Fruit fly (Drosophila melanogaster): ENCODE data around the gene Usp12-46.

Gene Usp12-46

dm6 chr3R:22781412-22781811 is 30.7 kb downstream of the Usp12-46 start (continued):
- TF ChIP-seq CG31365 (tag; optimal IDR thresholded peaks at IDR 0.05) (no peak), CG12391 (tag; optimal IDR thresholded peaks at IDR 0.05) (no peak), CG9215 (GFP tag; IDR thresholded peaks at IDR 0.05) (no peak), Atf6 (GFP tag; IDR thresholded peaks at IDR 0.05) (peak; percentile 68; the same call in 1 of the 2 replicates), gcm2 (GFP tag; optimal IDR thresholded peaks at IDR 0.05) (no peak), gsb-n (tag; optimal IDR thresholded peaks at IDR 0.05) (no peak), CG10979 (tag; optimal IDR thresholded peaks at IDR 0.05) (no peak), Xrp1 (GFP tag; IDR thresholded peaks at IDR 0.05) (peak; percentile 32), Ets65A (GFP tag) (no peak), pum (GFP tag; optimal IDR thresholded peaks at IDR 0.05) (no peak), h (optimal IDR thresholded peaks at IDR 0.05) (no peak), onecut (GFP tag; IDR thresholded peaks at IDR 0.05) (peak; percentile 53), pzg (GFP tag; optimal IDR thresholded peaks at IDR 0.05) (no peak), stwl (tag; optimal IDR thresholded peaks at IDR 0.05) (no peak), ssp (GFP tag; IDR thresholded peaks at IDR 0.05) (no peak), Doc3 (GFP tag; IDR thresholded peaks at IDR 0.05; ENCODE audit: partially characterized antibody) (no peak), H2.0 (GFP tag; IDR thresholded peaks at IDR 0.05) (no peak), CG6175 (GFP tag; IDR thresholded peaks at IDR 0.05) (no peak), CG14860 (GFP tag; IDR thresholded peaks at IDR 0.05; ENCODE audit: partially characterized antibody) (no peak), Oli (tag; optimal IDR thresholded peaks at IDR 0.05) (no peak), esg (GFP tag; conservative IDR thresholded peaks at IDR 0.05) (no peak), HHEX (GFP tag; optimal IDR thresholded peaks at IDR 0.05) (no peak), slou (GFP tag; optimal IDR thresholded peaks at IDR 0.05) (no peak), gfzf (GFP tag; optimal IDR thresholded peaks at IDR 0.05) (no peak), stc (GFP tag; IDR thresholded peaks at IDR 0.05) (no peak), TFAM (GFP tag; optimal IDR thresholded peaks at IDR 0.05) (no peak), CG14014 (GFP tag; IDR thresholded peaks at IDR 0.05) (peak; percentile 53; the same call in 1 of the 2 replicates), Antp (GFP tag; optimal IDR thresholded peaks at IDR 0.05) (no peak), CG34376 (GFP tag; optimal IDR thresholded peaks at IDR 0.05) (no peak), CG31441 (GFP tag; IDR thresholded peaks at IDR 0.05) (0 out of 2 replicates have a peak, but pooled peaks have one; percentile 17), CG10321 (GFP tag; IDR thresholded peaks at IDR 0.05) (no peak), CG6654 (GFP tag; optimal IDR thresholded peaks at IDR 0.05) (no peak), CG8944 (GFP tag; optimal IDR thresholded peaks at IDR 0.05) (no peak), CG8281 (tag; optimal IDR thresholded peaks at IDR 0.05) (no peak), run (tag; optimal IDR thresholded peaks at IDR 0.05) (no peak), schlank (tag; optimal IDR thresholded peaks at IDR 0.05) (no peak), CG6272 (GFP tag; IDR thresholded peaks at IDR 0.05) (no peak), insv (GFP tag; optimal IDR thresholded peaks at IDR 0.05) (no peak), CG11247 (GFP tag; IDR thresholded peaks at IDR 0.05) (0 out of 2 replicates have a peak, but pooled peaks have one; percentile 11), Mrtf (GFP tag; IDR thresholded peaks at IDR 0.05) (no peak; the same call in 2 of the 3 replicates), dm (GFP tag; optimal IDR thresholded peaks at IDR 0.05) (no peak), CG11560 (tag; IDR thresholded peaks at IDR 0.05) (no peak), CG1647 (GFP tag; optimal IDR thresholded peaks at IDR 0.05) (no peak), ham (GFP tag; IDR thresholded peaks at IDR 0.05) (no peak), al (GFP tag; IDR thresholded peaks at IDR 0.05) (no peak), unpg (GFP tag; optimal IDR thresholded peaks at IDR 0.05) (no peak), nau (GFP tag; optimal IDR thresholded peaks at IDR 0.05) (no peak), zen2 (GFP tag; IDR thresholded peaks at IDR 0.05; ENCODE audit: partially characterized antibody) (0 out of 3 replicates have a peak, but pooled peaks have one; percentile 37), Dfd (GFP tag; optimal IDR thresholded peaks at IDR 0.05) (no peak), Fer1 (GFP tag; optimal IDR thresholded peaks at IDR 0.05) (no peak), CG12299 (tag; optimal IDR thresholded peaks at IDR 0.05) (no peak), fru (optimal IDR thresholded peaks at IDR 0.05) (no peak), CG12104 (GFP tag; optimal IDR thresholded peaks at IDR 0.05) (no peak)

Measured in whole organism, embryonic.